Worm (Caenorhabditis elegans) whole organism, young adult: ENCODE results near the gene nspb-10.

Experiments
- ama-1 ChIP-seq, 3 experiments: fragments of 150-350 bp in 1 of 3; sonication (generic microtip) in 2 of 3; optimal IDR thresholded peaks; 2 replicates each; lab custom pipeline; 2014 to 2018; ENCODE audit warnings: missing biosample characterization in 2 of 3, missing genetic modification characterization in 2 of 3, missing genetic modification reagents in 2 of 3
- ceh-79 ChIP-seq: sonication (generic microtip); optimal IDR thresholded peaks from 2 replicates; lab custom pipeline; 2017; ENCODE audit warnings: mild to moderate bottlenecking, missing genetic modification characterization, missing compliant biosample characterization
- dpl-1 ChIP-seq: fragments of 150-350 bp; optimal IDR thresholded peaks from 2 replicates; lab custom pipeline; 2014; ENCODE audit warnings: missing biosample characterization, missing genetic modification reagents, missing genetic modification characterization
- mxl-1 ChIP-seq: sonication (generic microtip); optimal IDR thresholded peaks from 2 replicates; lab custom pipeline; 2016; ENCODE audit warnings: missing genetic modification characterization, missing compliant biosample characterization
- pha-4 ChIP-seq: fragments of 150-350 bp; sonication (generic microtip); optimal IDR thresholded peaks from 2 replicates; lab custom pipeline; 2014; ENCODE audit warnings: missing biosample characterization, missing genetic modification reagents, missing genetic modification characterization
- unc-62 ChIP-seq: fragments of 150-350 bp; optimal IDR thresholded peaks from 2 replicates; lab custom pipeline; 2014; ENCODE audit warnings: missing biosample characterization, missing genetic modification reagents, missing genetic modification characterization

DNA sequence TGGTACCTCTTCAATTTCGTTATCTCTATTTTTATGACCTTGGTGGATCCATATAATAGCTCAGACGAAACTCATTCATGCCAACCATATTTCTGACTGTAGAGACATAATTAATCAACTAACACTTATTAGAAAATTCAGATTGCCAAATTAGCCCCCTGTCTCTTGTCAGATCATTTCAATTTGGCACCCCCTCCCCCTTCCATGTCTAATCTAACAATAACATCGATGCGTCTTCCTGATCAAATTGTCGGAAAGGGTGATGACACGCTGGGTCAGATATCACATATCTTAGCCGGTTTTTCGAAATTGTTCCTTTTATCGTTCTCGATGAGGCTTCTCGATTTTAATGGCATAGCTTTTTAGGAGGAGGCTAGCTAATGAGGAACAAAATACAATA is 23.2 kb upstream of the nspb-10 start:
- TF ChIP-seq ama-1 (optimal IDR thresholded peaks at IDR 0.05; lab: Kevin White, UChicago) (no peak), ama-1 (GFP tag; optimal IDR thresholded peaks at IDR 0.05; lab: Kevin White, UChicago) (no peak), pha-4 (tag; lab: Kevin White, UChicago) (no peak), unc-62 (GFP tag; lab: Kevin White, UChicago) (no peak), ceh-79 (tag; lab: Kevin White, UChicago) (no peak), dpl-1 (no peak), mxl-1 (no peak)
